Fruit fly (Drosophila melanogaster) whole organism, embryonic: ENCODE measurements around the gene Dok.

Source experiments
- B-H1 ChIP-seq: fragments of 200-800 bp; sonication (Bioruptor generic); IDR thresholded peaks from 3 replicates; pipeline ENCODE4 v1.3.6; 2022; ENCODE audit warnings: missing biosample characterization, missing genetic modification characterization
- Bdp1 ChIP-seq: fragments of 200-800 bp; sonication (Bioruptor generic); optimal IDR thresholded peaks from 3 replicates; lab custom pipeline; 2016; ENCODE audit warnings: missing biosample characterization, missing genetic modification characterization
- CG10431 ChIP-seq: fragments of 200-800 bp; sonication (Bioruptor generic); optimal IDR thresholded peaks from 3 replicates; lab custom pipeline; 2018; ENCODE audit warnings: missing biosample characterization, mild to moderate bottlenecking, missing genetic modification characterization
- CG12744 ChIP-seq: fragments of 200-800 bp; sonication (Bioruptor generic); optimal IDR thresholded peaks from 2 replicates; lab custom pipeline; 2016; ENCODE audit warnings: missing biosample characterization, missing genetic modification characterization
- CG14441 ChIP-seq: fragments of 200-800 bp; sonication (Bioruptor generic); IDR thresholded peaks from 2 replicates; pipeline ENCODE4 v1.3.6; 2022; ENCODE audit warnings: missing biosample characterization, missing genetic modification characterization
- CG1603 ChIP-seq: fragments of 200-800 bp; sonication (Bioruptor generic); optimal IDR thresholded peaks from 2 replicates; lab custom pipeline; 2019; ENCODE audit warnings: missing biosample characterization, mild to moderate bottlenecking, missing genetic modification characterization, moderate library complexity
- CG16813 ChIP-seq: fragments of 200-800 bp; sonication (Bioruptor generic); IDR thresholded peaks from 3 replicates; pipeline ENCODE4 v1.3.6; 2022; ENCODE audit warnings: missing biosample characterization, missing genetic modification characterization; ENCODE audit not compliant: partially characterized antibody
- CG17328 ChIP-seq: fragments of 200-800 bp; sonication (Bioruptor generic); IDR thresholded peaks from 2 replicates; pipeline ENCODE4 v1.3.6; 2022; ENCODE audit warnings: missing biosample characterization, missing genetic modification characterization
- CG1832 ChIP-seq: fragments of 200-800 bp; sonication (Bioruptor generic); optimal IDR thresholded peaks from 2 replicates; lab custom pipeline; 2017; ENCODE audit warnings: missing biosample characterization, mild to moderate bottlenecking, missing genetic modification characterization, inconsistent platforms
- CG18476 ChIP-seq: fragments of 200-800 bp; sonication (Bioruptor generic); optimal IDR thresholded peaks from 2 replicates; lab custom pipeline; 2016; ENCODE audit warnings: missing biosample characterization, mild to moderate bottlenecking, missing genetic modification characterization
- CG7271 ChIP-seq: fragments of 200-800 bp; sonication (Bioruptor generic); optimal IDR thresholded peaks from 2 replicates; lab custom pipeline; 2018; ENCODE audit warnings: missing biosample characterization, mild to moderate bottlenecking, missing genetic modification characterization, moderate library complexity
- CG7745 ChIP-seq: fragments of 200-800 bp; sonication (Bioruptor generic); optimal IDR thresholded peaks from 2 replicates; lab custom pipeline; 2018; ENCODE audit warnings: missing biosample characterization, mild to moderate bottlenecking, missing genetic modification characterization, moderate library complexity
- CG8281 ChIP-seq: fragments of 200-800 bp; sonication (Bioruptor generic); optimal IDR thresholded peaks from 2 replicates; lab custom pipeline; 2018; ENCODE audit warnings: missing biosample characterization, mild to moderate bottlenecking, missing genetic modification characterization, moderate library complexity
- CG8290 ChIP-seq, 3 experiments: fragments of 200-800 bp; sonication (Bioruptor generic); optimal IDR thresholded peaks; 2 replicates each; lab custom pipeline; 2016 to 2019; ENCODE audit warnings: missing biosample characterization in 3 of 3, missing genetic modification characterization in 3 of 3, mild to moderate bottlenecking in 2 of 3, moderate library complexity in 1 of 3
- CG8765 ChIP-seq: fragments of 200-800 bp; sonication (Bioruptor generic); IDR thresholded peaks from 2 replicates; pipeline ENCODE4 v1.3.6; 2022; ENCODE audit warnings: missing biosample characterization, missing genetic modification characterization
- CG9215 ChIP-seq: fragments of 200-800 bp; sonication (Bioruptor generic); IDR thresholded peaks from 2 replicates; pipeline ENCODE4 v1.3.6; 2022; ENCODE audit warnings: missing biosample characterization, missing genetic modification characterization
- CG9932 ChIP-seq: fragments of 200-800 bp; sonication (Bioruptor generic); IDR thresholded peaks from 2 replicates; pipeline ENCODE4 v1.3.6; 2022; ENCODE audit warnings: missing biosample characterization, missing genetic modification characterization
- D ChIP-seq, 2 experiments: fragments of 200-800 bp in 1 of 2; fragments of >200 bp in 1 of 2; sonication (Bioruptor generic) in 1 of 2; optimal IDR thresholded peaks; 2 replicates in 1 of 2; 3 replicates in 1 of 2; lab custom pipeline; 2017; ENCODE audit warnings: mild to moderate bottlenecking in 1 of 2, missing biosample characterization in 1 of 2, missing genetic modification characterization in 1 of 2, missing genetic modification reagents in 1 of 2
- Dp ChIP-seq: fragments of 200-800 bp; sonication (Bioruptor generic); optimal IDR thresholded peaks from 2 replicates; lab custom pipeline; 2018; ENCODE audit warnings: missing biosample characterization, mild to moderate bottlenecking, missing genetic modification characterization, moderate library complexity
- Gsc ChIP-seq: fragments of 200-800 bp; sonication (Bioruptor generic); IDR thresholded peaks from 2 replicates; pipeline ENCODE4 v1.3.6; 2022; ENCODE audit warnings: missing biosample characterization, missing genetic modification characterization
- Gug ChIP-seq: fragments of 200-800 bp; sonication (Bioruptor generic); IDR thresholded peaks from 4 replicates; pipeline ENCODE4 v1.3.6; 2022; ENCODE audit warnings: missing biosample characterization, missing genetic modification characterization
- HHEX ChIP-seq: fragments of 200-800 bp; sonication (Bioruptor generic); optimal IDR thresholded peaks from 3 replicates; lab custom pipeline; 2017; ENCODE audit warnings: missing biosample characterization, mild to moderate bottlenecking, missing genetic modification characterization, missing genetic modification reagents
- HmgD ChIP-seq: fragments of 200-800 bp; sonication (Bioruptor generic); optimal IDR thresholded peaks from 3 replicates; lab custom pipeline; 2016; ENCODE audit warnings: missing biosample characterization, missing genetic modification characterization
- Hr78 ChIP-seq, 2 experiments: fragments of 200-800 bp in 1 of 2; fragments of >200 bp in 1 of 2; sonication (Bioruptor generic) in 1 of 2; optimal IDR thresholded peaks; 2 replicates each; lab custom pipeline; 2017 to 2019; ENCODE audit warnings: missing biosample characterization in 2 of 2, missing genetic modification characterization in 2 of 2, mild to moderate bottlenecking in 1 of 2, moderate library complexity in 1 of 2
- Nf-YB ChIP-seq: fragments of 200-800 bp; sonication (Bioruptor generic); optimal IDR thresholded peaks from 3 replicates; lab custom pipeline; 2019; ENCODE audit warnings: missing biosample characterization, mild to moderate bottlenecking, missing genetic modification characterization, moderate library complexity
- Trl ChIP-seq, 3 experiments: fragments of >200 bp in 2 of 3; fragments of 200-800 bp in 1 of 3; sonication (Bioruptor generic) in 1 of 3; optimal IDR thresholded peaks; 2 replicates in 1 of 3; 3 replicates in 2 of 3; lab custom pipeline; 2016 to 2017; ENCODE audit warnings: missing biosample characterization in 1 of 3, missing genetic modification characterization in 1 of 3
- bcd ChIP-seq: fragments of 200-800 bp; sonication (Bioruptor generic); optimal IDR thresholded peaks from 2 replicates; lab custom pipeline; 2017; ENCODE audit warnings: missing biosample characterization, mild to moderate bottlenecking, missing genetic modification characterization
- cg ChIP-seq: fragments of 200-800 bp; sonication (Bioruptor generic); optimal IDR thresholded peaks from 3 replicates; lab custom pipeline; 2019; ENCODE audit warnings: missing biosample characterization, mild to moderate bottlenecking, missing genetic modification characterization, moderate library complexity
- ci ChIP-seq: fragments of 200-800 bp; sonication (Bioruptor generic); IDR thresholded peaks from 3 replicates; pipeline ENCODE4 v1.3.6; 2022; ENCODE audit warnings: missing biosample characterization, missing genetic modification characterization
- crc ChIP-seq: fragments of 200-800 bp; sonication (Bioruptor generic); optimal IDR thresholded peaks from 2 replicates; lab custom pipeline; 2016; ENCODE audit warnings: missing biosample characterization, missing genetic modification characterization
- fd96Cb ChIP-seq: fragments of 200-800 bp; sonication (Bioruptor generic); optimal IDR thresholded peaks from 2 replicates; lab custom pipeline; 2018; ENCODE audit warnings: missing biosample characterization, mild to moderate bottlenecking, missing genetic modification characterization, moderate library complexity
- fru ChIP-seq: fragments of >200 bp; optimal IDR thresholded peaks from 2 replicates; lab custom pipeline; 2017
- gcm ChIP-seq: fragments of 200-800 bp; sonication (Bioruptor generic); optimal IDR thresholded peaks from 2 replicates; lab custom pipeline; 2019; ENCODE audit warnings: missing biosample characterization, mild to moderate bottlenecking, missing genetic modification characterization, moderate library complexity
- gcm2 ChIP-seq: fragments of 200-800 bp; sonication (Bioruptor generic); optimal IDR thresholded peaks from 2 replicates; lab custom pipeline; 2016; ENCODE audit warnings: missing biosample characterization, missing genetic modification characterization
- hkb ChIP-seq, 2 experiments: fragments of 200-800 bp in 1 of 2; fragments of >200 bp in 1 of 2; sonication (Bioruptor generic) in 1 of 2; IDR thresholded peaks in 1 of 2; optimal IDR thresholded peaks in 1 of 2; 2 replicates each; pipeline versions ENCODE4 v1.3.6 to Lab custom; 2017 to 2022; ENCODE audit warnings: missing biosample characterization in 1 of 2, missing genetic modification characterization in 1 of 2
- ind ChIP-seq: fragments of 200-800 bp; sonication (Bioruptor generic); optimal IDR thresholded peaks from 3 replicates; lab custom pipeline; 2016; ENCODE audit warnings: missing biosample characterization, missing genetic modification characterization
- inv ChIP-seq: fragments of 200-800 bp; sonication (Bioruptor generic); IDR thresholded peaks from 2 replicates; pipeline ENCODE4 v1.3.6; 2022; ENCODE audit warnings: missing biosample characterization, missing genetic modification characterization; ENCODE audit not compliant: partially characterized antibody
- kay ChIP-seq: fragments of 200-800 bp; sonication (Bioruptor generic); optimal IDR thresholded peaks from 2 replicates; lab custom pipeline; 2016; ENCODE audit warnings: missing biosample characterization, missing genetic modification characterization
- kni ChIP-seq: fragments of 200-800 bp; sonication (Bioruptor generic); optimal IDR thresholded peaks from 3 replicates; lab custom pipeline; 2017; ENCODE audit warnings: mild to moderate bottlenecking, missing biosample characterization, missing genetic modification reagents, missing genetic modification characterization
- knrl ChIP-seq: fragments of 200-800 bp; sonication (Bioruptor generic); IDR thresholded peaks from 3 replicates; pipeline ENCODE4 v1.3.6; 2022; ENCODE audit warnings: missing biosample characterization, missing genetic modification characterization; ENCODE audit not compliant: partially characterized antibody
- pfk ChIP-seq: fragments of 200-800 bp; sonication (Bioruptor generic); optimal IDR thresholded peaks from 2 replicates; lab custom pipeline; 2018; ENCODE audit warnings: missing biosample characterization, mild to moderate bottlenecking, missing genetic modification characterization, moderate library complexity
- scrt ChIP-seq: fragments of 200-800 bp; sonication (Bioruptor generic); optimal IDR thresholded peaks from 2 replicates; lab custom pipeline; 2018; ENCODE audit warnings: missing biosample characterization, mild to moderate bottlenecking, missing genetic modification characterization, moderate library complexity
- seq ChIP-seq: fragments of 200-800 bp; sonication (Bioruptor generic); IDR thresholded peaks from 2 replicates; pipeline ENCODE4 v1.3.6; 2022; ENCODE audit warnings: missing biosample characterization, missing genetic modification characterization
- unpg ChIP-seq: fragments of 200-800 bp; sonication (Bioruptor generic); optimal IDR thresholded peaks from 3 replicates; lab custom pipeline; 2018; ENCODE audit warnings: missing biosample characterization, mild to moderate bottlenecking, missing genetic modification characterization, moderate library complexity
- vvl ChIP-seq: fragments of 200-800 bp; sonication (Bioruptor generic); IDR thresholded peaks from 2 replicates; pipeline ENCODE4 v1.3.6; 2022; ENCODE audit warnings: missing biosample characterization, missing genetic modification characterization
- zfh2 ChIP-seq: fragments of 200-800 bp; sonication (Bioruptor generic); optimal IDR thresholded peaks from 2 replicates; lab custom pipeline; 2016; ENCODE audit warnings: missing biosample characterization, missing genetic modification characterization

Dok gene

DNA sequence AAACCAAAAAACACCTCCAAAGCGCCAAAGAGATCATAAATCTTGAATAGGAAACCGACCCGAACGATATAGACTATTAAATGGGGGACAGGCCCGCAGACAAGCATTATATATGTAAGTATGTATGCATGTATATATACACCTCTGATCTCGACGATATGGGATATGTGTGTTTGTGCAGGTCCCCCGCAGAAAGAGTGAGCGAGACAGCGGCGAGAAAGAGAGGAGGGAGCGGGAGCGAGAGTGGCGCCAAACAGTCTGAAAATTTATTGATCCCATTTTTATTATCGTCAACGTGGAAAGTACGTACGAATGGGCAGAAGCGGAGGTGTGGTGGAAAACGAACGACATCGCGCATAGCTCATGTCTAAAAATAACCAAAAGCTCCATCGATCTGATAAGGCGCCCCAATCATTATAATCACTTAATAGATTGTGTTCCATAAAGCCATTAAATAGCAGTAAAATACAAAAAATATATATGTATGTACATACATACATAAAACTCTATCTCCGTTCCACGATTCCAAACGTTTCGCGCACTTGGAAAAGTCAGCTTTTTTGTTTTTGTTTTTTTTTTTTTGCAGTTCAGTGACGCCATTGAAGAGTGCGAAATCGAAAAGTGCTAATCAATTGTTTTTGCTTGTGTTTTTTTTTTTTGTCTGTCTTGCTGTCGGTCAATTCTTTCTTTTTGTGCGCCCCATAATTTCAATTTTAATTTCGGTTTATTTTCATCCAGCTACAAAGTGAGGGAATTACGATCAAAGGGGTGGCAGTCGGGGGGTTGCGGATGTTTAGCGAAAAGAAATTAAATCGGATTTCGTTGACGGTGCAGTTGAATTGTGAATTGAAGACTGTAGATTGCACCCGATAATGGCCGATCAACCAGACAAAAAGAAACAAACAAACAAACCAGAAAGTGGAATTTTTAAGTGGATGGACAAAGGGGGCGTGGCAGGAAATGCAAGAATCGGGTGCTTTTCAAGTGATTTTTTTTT is 6.5 kb upstream of the Dok start (continued):
- TF ChIP-seq CG8765 (GFP tag; lab: Robert Waterston, UW) (no peak), B-H1 (GFP tag; lab: Robert Waterston, UW) (no peak), CG1832 (GFP tag; lab: Kevin White, UChicago) (peak; percentile 63), CG16813 (no peak), kay (GFP tag; lab: Kevin White, UChicago) (no peak), Trl (optimal IDR thresholded peaks at IDR 0.05; lab: Kevin White, UChicago) (peak in 1 of 2 experiments; percentile 4), Trl (GFP tag; optimal IDR thresholded peaks at IDR 0.05; lab: Kevin White, UChicago) (no peak), CG8290 (GFP tag; optimal IDR thresholded peaks at IDR 0.05; lab: Kevin White, UChicago) (peak; percentile 12), CG8290 (tag; optimal IDR thresholded peaks at IDR 0.05; lab: Kevin White, UChicago) (no peak), CG7271 (tag; lab: Kevin White, UChicago) (no peak), CG18476 (GFP tag; lab: Kevin White, UChicago) (no peak), hkb (optimal IDR thresholded peaks at IDR 0.05; lab: Kevin White, UChicago) (no peak), hkb (GFP tag; IDR thresholded peaks at IDR 0.05; lab: Robert Waterston, UW) (no peak), seq (GFP tag; lab: Robert Waterston, UW) (no peak), CG9215 (GFP tag; lab: Robert Waterston, UW) (no peak), Gug (GFP tag; lab: Robert Waterston, UW) (no peak), Bdp1 (no peak), gcm2 (no peak), bcd (GFP tag; lab: Kevin White, UChicago) (no peak), inv (GFP tag; lab: Robert Waterston, UW) (no peak), knrl (GFP tag; lab: Robert Waterston, UW) (no peak), CG17328 (GFP tag; lab: Robert Waterston, UW) (no peak), CG12744 (GFP tag; lab: Kevin White, UChicago) (no peak), vvl (GFP tag; lab: Robert Waterston, UW) (peak; percentile 28; the same call in 1 of the 2 replicates), Hr78 (GFP tag; optimal IDR thresholded peaks at IDR 0.05; lab: Kevin White, UChicago) (no peak), Gsc (no peak), gcm (GFP tag; lab: Kevin White, UChicago) (peak; percentile 38), kni (GFP tag; lab: Kevin White, UChicago) (peak; percentile 40), Nf-YB (GFP tag; lab: Kevin White, UChicago) (peak; percentile 25), HmgD (no peak), pfk (GFP tag; lab: Kevin White, UChicago) (peak; percentile 61), CG10431 (no peak)

DNA sequence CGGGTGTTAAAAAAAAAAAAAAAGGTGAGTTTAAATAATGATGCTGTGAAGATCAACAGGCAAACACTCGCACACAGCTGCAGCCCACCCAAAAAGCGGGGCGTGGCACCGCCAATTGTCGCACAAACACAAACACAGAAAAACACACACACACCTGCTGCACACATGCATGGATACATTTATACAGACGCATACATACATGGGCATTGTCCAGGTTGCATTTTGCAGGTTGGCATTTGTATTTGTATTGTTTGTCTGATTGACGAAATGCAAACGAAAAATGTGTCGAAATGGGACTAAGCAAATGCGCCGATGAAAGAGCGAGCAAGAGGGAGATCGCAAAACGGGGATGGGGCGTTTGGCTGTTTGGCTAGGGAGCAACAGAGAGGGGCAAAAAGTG is 5.5 kb upstream of the Dok start:
- TF ChIP-seq zfh2 (no peak), CG9932 (GFP tag; lab: Robert Waterston, UW) (no peak), fd96Cb (tag; lab: Kevin White, UChicago) (no peak), ind (GFP tag; lab: Kevin White, UChicago) (no peak), CG10431 (no peak), CG14441 (GFP tag; lab: Robert Waterston, UW) (no peak), fru (no peak), D (optimal IDR thresholded peaks at IDR 0.05; lab: Kevin White, UChicago) (peak; percentile 51), D (GFP tag; optimal IDR thresholded peaks at IDR 0.05; lab: Kevin White, UChicago) (no peak), CG1603 (tag; lab: Kevin White, UChicago) (peak; percentile 22), HmgD (no peak), crc (GFP tag; lab: Kevin White, UChicago) (no peak), CG8281 (peak; percentile 52), cg (peak; percentile 60), unpg (no peak), kni (GFP tag; lab: Kevin White, UChicago) (peak; percentile 20), HHEX (GFP tag; lab: Kevin White, UChicago) (no peak), ci (GFP tag; lab: Robert Waterston, UW) (peak; percentile 20; the same call in 1 of the 3 replicates), scrt (GFP tag; lab: Kevin White, UChicago) (no peak), Dp (GFP tag; lab: Kevin White, UChicago) (no peak), CG7745 (tag; lab: Kevin White, UChicago) (no peak)
